Worm (Caenorhabditis elegans) whole organism, L1 larva: ENCODE data around the gene F20A1.8.

Source experiments
- ama-1 ChIP-seq: fragments of 150-350 bp; optimal IDR thresholded peaks from 2 replicates; lab custom pipeline; 2014
- blmp-1 ChIP-seq: fragments of 150-350 bp; optimal IDR thresholded peaks from 2 replicates; lab custom pipeline; 2014; ENCODE audit warnings: missing biosample characterization, missing genetic modification characterization
- ceh-8 ChIP-seq: fragments of 200-800 bp; sonication (Bioruptor generic); optimal IDR thresholded peaks from 2 replicates; lab custom pipeline; 2018; ENCODE audit warnings: mild to moderate bottlenecking, missing genetic modification characterization, moderate library complexity, missing compliant biosample characterization
- ceh-82 ChIP-seq, 3 experiments: fragments of 150-350 bp in 1 of 3; sonication (generic microtip) in 2 of 3; optimal IDR thresholded peaks; 2 replicates each; lab custom pipeline; 2014 to 2017; ENCODE audit warnings: missing biosample characterization in 3 of 3, missing genetic modification characterization in 3 of 3
- dsc-1 ChIP-seq: sonication (generic microtip); optimal IDR thresholded peaks from 2 replicates; lab custom pipeline; 2016; ENCODE audit warnings: mild to moderate bottlenecking, missing genetic modification characterization, missing compliant biosample characterization
- efl-1 ChIP-seq, 4 experiments: fragments of 150-350 bp; optimal IDR thresholded peaks in 3 of 4; peaks in 1 of 4; 1 replicate in 1 of 4; 2 replicates in 3 of 4; lab custom pipeline; 2014; ENCODE audit warnings: missing biosample characterization in 2 of 4, missing genetic modification characterization in 2 of 4, missing genetic modification reagents in 2 of 4
- efl-3 ChIP-seq: fragments of 200-800 bp; sonication (Bioruptor generic); optimal IDR thresholded peaks from 2 replicates; lab custom pipeline; 2018; ENCODE audit warnings: mild to moderate bottlenecking, missing genetic modification characterization, missing compliant biosample characterization
- egl-13 ChIP-seq: sonication (generic microtip); optimal IDR thresholded peaks from 2 replicates; lab custom pipeline; 2016; ENCODE audit warnings: missing genotype, missing genetic modification reagents, missing genetic modification characterization, missing compliant biosample characterization
- elt-2 ChIP-seq: sonication (generic microtip); optimal IDR thresholded peaks from 2 replicates; lab custom pipeline; 2016; ENCODE audit warnings: missing genetic modification characterization, mild to moderate bottlenecking, inconsistent platforms, missing compliant biosample characterization, missing genetic modification reagents
- elt-3 ChIP-seq, 6 experiments: fragments of 150-350 bp in 1 of 6; sonication (generic microtip); optimal IDR thresholded peaks; 2 replicates each; lab custom pipeline; 2017 to 2018; ENCODE audit warnings: missing biosample characterization in 6 of 6, missing genetic modification characterization in 6 of 6, inconsistent platforms in 1 of 6
- fkh-10 ChIP-seq: sonication (generic microtip); optimal IDR thresholded peaks from 2 replicates; lab custom pipeline; 2017; ENCODE audit warnings: missing biosample characterization, missing genetic modification reagents, missing genetic modification characterization
- fkh-4 ChIP-seq: sonication (generic microtip); optimal IDR thresholded peaks from 2 replicates; lab custom pipeline; 2016; ENCODE audit warnings: missing compliant biosample characterization, missing genetic modification characterization, borderline replicate concordance
- fkh-8 ChIP-seq: sonication (generic microtip); optimal IDR thresholded peaks from 2 replicates; lab custom pipeline; 2016; ENCODE audit warnings: mild to moderate bottlenecking, missing genetic modification characterization, missing compliant biosample characterization
- grh-1 ChIP-seq: fragments of 200-800 bp; sonication (Bioruptor generic); IDR thresholded peaks from 2 replicates; pipeline ENCODE4 v1.3.6; 2022; ENCODE audit warnings: missing genetic modification reagents, missing genetic modification characterization, missing compliant biosample characterization
- hlh-4 ChIP-seq: sonication (generic microtip); optimal IDR thresholded peaks from 2 replicates; lab custom pipeline; 2016; ENCODE audit warnings: mild to moderate bottlenecking, missing genetic modification characterization, missing compliant biosample characterization
- hpl-2 ChIP-seq: fragments of 150-350 bp; optimal IDR thresholded peaks from 2 replicates; lab custom pipeline; 2014; ENCODE audit warnings: missing biosample characterization, missing genetic modification reagents, missing genetic modification characterization
- irx-1 ChIP-seq: sonication (generic microtip); optimal IDR thresholded peaks from 2 replicates; lab custom pipeline; 2016; ENCODE audit warnings: missing genetic modification characterization, missing compliant biosample characterization
- jun-1 ChIP-seq: fragments of 150-350 bp; optimal IDR thresholded peaks from 2 replicates; lab custom pipeline; 2014; ENCODE audit warnings: missing biosample characterization, missing genetic modification reagents, missing genetic modification characterization
- lin-14 ChIP-seq: fragments of 200-800 bp; sonication (Bioruptor generic); optimal IDR thresholded peaks from 2 replicates; lab custom pipeline; 2018; ENCODE audit warnings: mild to moderate bottlenecking, missing genetic modification characterization, moderate library complexity, missing compliant biosample characterization
- lin-15B ChIP-seq: fragments of 150-350 bp; sonication (generic microtip); optimal IDR thresholded peaks from 3 replicates; lab custom pipeline; 2014; ENCODE audit warnings: missing biosample characterization, missing genetic modification characterization
- lsy-2 ChIP-seq, 2 experiments: fragments of 150-350 bp; optimal IDR thresholded peaks; 2 replicates each; lab custom pipeline; 2014; ENCODE audit warnings: missing biosample characterization in 2 of 2, missing genetic modification characterization in 2 of 2
- nhr-11 ChIP-seq: fragments of 150-350 bp; optimal IDR thresholded peaks from 2 replicates; lab custom pipeline; 2014; ENCODE audit warnings: missing biosample characterization, missing genetic modification characterization
- nhr-19 ChIP-seq: fragments of 200-800 bp; sonication (Bioruptor generic); conservative IDR thresholded peaks from 2 replicates; pipeline ENCODE4 v1.3.6; 2022; ENCODE audit warnings: missing genetic modification characterization, missing compliant biosample characterization
- nhr-47 ChIP-seq: sonication (generic microtip); optimal IDR thresholded peaks from 2 replicates; lab custom pipeline; 2016; ENCODE audit warnings: mild to moderate bottlenecking, missing genetic modification characterization, moderate library complexity, missing compliant biosample characterization
- nhr-71 ChIP-seq: sonication (generic microtip); optimal IDR thresholded peaks from 2 replicates; lab custom pipeline; 2016; ENCODE audit warnings: mild to moderate bottlenecking, missing genetic modification characterization, moderate library complexity, missing compliant biosample characterization
- nhr-84 ChIP-seq: sonication (generic microtip); optimal IDR thresholded peaks from 2 replicates; lab custom pipeline; 2017; ENCODE audit warnings: missing biosample characterization, missing genetic modification characterization
- pax-3 ChIP-seq: fragments of 200-800 bp; sonication (Bioruptor generic); optimal IDR thresholded peaks from 2 replicates; lab custom pipeline; 2018; ENCODE audit warnings: mild to moderate bottlenecking, missing genetic modification characterization, moderate library complexity, missing compliant biosample characterization
- sup-37 ChIP-seq: fragments of 200-800 bp; sonication (Bioruptor generic); optimal IDR thresholded peaks from 2 replicates; lab custom pipeline; 2018; ENCODE audit warnings: mild to moderate bottlenecking, missing genetic modification characterization, missing compliant biosample characterization
- unc-86 ChIP-seq: sonication (generic microtip); optimal IDR thresholded peaks from 2 replicates; lab custom pipeline; 2016; ENCODE audit warnings: missing genetic modification characterization, missing compliant biosample characterization
- vab-15 ChIP-seq: sonication (generic microtip); optimal IDR thresholded peaks from 2 replicates; lab custom pipeline; 2017; ENCODE audit warnings: missing genotype, mild to moderate bottlenecking, missing genetic modification characterization, missing compliant biosample characterization
- ztf-4 ChIP-seq: fragments of 150-350 bp; optimal IDR thresholded peaks from 2 replicates; lab custom pipeline; 2014; ENCODE audit warnings: missing biosample characterization, missing genetic modification characterization

The F20A1.8 gene

DNA sequence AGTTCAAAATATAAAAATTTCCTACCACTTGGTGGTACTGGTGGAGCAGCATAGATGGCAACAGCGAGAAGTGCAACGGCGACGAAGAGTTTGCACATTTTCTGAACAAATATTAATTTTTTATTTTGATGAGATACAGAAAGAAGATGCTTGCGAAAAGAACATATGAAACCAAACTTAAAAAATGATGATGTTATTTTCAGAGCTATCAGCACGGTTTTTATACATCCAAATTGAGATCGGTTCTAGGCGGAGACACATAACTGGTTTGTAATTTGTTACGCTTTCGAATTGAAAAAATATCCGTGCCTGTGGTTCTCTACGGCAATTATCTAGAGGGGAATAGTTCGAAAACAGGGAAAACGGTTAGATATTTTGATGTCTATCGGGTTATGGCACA lies 5.7 kb upstream of the F20A1.8 start, which contains the start of gene txt-17:
Gene txt-17, minus strand, starts transcription at position 101 of the 400 bp plus-strand sequence.
- TF ChIP-seq irx-1 (tag; lab: Kevin White, UChicago) (no peak), ceh-82 (tag; optimal IDR thresholded peaks at IDR 0.05; lab: Kevin White, UChicago) (no peak), grh-1 (GFP tag; lab: Robert Waterston, UW) (peak; percentile 49)
- TF ChIP-seq, all 84 proteins: peak for 1

DNA sequence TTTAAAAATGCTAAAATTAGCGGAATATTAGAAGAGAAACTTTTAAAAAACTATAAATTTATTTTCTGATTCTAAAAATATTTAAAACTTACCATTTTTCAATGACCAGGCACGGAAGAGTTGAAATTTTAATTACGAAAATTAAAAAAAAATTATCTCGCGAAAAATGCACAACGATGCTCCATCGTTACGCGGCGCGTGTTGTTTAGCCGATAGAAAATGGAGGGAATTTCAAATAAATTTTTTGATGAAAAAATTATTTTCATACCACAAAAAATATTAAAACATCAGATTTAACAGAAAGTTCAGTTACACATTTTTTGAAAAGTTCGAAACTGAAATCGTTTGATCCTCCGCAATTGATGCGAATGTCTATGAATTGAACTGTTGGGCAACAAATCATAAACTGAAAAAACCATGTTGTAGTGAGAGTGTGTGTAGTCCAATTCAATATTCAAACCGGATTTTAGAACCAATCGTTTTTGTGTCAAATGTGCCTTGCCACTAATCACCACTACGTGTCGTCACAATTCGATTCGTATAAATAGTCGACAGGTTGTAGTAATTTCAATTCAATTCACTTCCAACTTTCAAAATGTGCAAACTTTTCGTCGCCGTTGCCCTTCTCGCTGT lies 3.8 kb upstream of the F20A1.8 start, which contains the start of the genes tofu-2 and spig-1:
Gene tofu-2, minus strand, starts transcription at position 116 of the 633 bp plus-strand sequence.
Gene spig-1, plus strand, starts transcription at position 583 of the 633 bp plus-strand sequence.
- TF ChIP-seq efl-1 (optimal IDR thresholded peaks at IDR 0.05; lab: Kevin White, UChicago): peak in 1 of 2 experiments; percentile 59
- peak; percentile 6 to 44 for TF ChIP-seq efl-1 (GFP tag; optimal IDR thresholded peaks at IDR 0.05 in 1 of 2; lab: Kevin White, UChicago)
- TF ChIP-seq ama-1 (lab: Kevin White, UChicago): no peak

DNA sequence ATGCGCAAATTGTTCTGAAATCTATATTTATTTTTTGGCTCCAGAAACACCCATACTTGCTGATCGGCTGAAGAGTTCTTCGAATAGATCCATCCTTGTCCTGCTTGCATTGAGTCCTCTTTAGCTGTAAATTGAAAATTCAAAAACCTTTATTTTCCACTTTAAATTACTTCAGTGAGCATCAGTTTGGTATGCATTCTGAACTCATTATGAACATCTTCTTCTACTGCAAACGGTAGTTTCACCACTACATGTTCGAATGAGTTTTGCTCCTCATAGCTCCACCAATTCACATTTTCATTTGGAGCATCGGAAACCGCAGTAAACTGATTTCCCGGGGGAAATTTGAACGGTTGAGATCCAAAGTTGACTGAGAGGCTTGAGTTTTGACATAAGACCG lies 2.7 kb upstream of the F20A1.8 start:
- TF ChIP-seq nhr-19 (GFP tag; lab: Robert Waterston, UW) (no peak), blmp-1 (tag; lab: Kevin White, UChicago) (no peak), nhr-84 (tag; lab: Kevin White, UChicago) (no peak), efl-1 (optimal IDR thresholded peaks at IDR 0.05; lab: Kevin White, UChicago) (no peak), efl-1 (GFP tag; optimal IDR thresholded peaks at IDR 0.05 in 1 of 2; lab: Kevin White, UChicago) (no peak), pax-3 (tag; lab: Kevin White, UChicago) (no peak), lin-15B (no peak), efl-3 (no peak)

DNA sequence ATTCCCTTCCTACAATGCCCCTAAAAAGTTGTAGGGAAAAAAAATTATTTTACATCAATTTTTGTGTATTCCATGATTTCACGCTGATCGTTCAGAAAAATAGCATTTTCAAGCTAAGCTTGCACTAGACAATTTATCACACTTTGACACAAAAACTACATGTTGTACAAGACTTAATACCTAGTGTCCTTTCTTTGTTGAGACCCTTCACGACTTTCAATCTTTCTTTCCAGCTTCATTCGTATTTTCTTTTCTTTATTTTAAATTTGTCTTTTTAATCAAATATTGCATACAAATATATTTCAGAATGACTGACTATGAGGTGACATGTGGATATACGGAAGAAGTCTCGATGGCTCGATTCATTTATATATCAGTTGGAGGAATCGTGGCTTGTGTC lies 1.4 kb downstream of the F20A1.8 start, which contains the start of gene F20A1.2:
Gene F20A1.2, plus strand, starts transcription at position 301 of the 400 bp plus-strand sequence.
- no peak for TF ChIP-seq lin-15B
- no peak for TF ChIP-seq sup-37 (GFP tag; lab: Kevin White, UChicago)
- TF ChIP-seq, all 84 proteins: peak for 0

DNA sequence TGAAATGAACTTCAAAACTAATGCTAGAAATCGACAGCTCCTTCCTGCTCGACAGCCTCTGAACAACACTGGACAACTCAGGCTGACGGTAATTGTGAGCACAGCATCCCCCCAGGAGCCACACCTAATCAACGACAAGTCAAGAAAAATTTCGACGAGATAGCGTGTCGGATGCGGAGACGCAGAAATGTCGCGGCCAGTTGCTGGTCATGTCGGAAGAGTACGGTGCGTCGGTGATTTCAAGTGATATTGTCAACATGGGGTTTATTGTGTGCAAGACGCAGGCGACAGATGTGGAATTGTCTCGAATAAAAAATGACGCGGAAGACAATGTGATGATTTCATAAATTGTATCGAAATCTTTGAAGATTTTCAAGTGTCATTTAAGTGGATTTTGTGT lies 10.9 kb downstream of the F20A1.8 start, which contains the start of gene twk-11:
Gene twk-11, minus strand, starts transcription at position 101 of the 400 bp plus-strand sequence.
- TF ChIP-seq unc-86: no peak
- no peak for TF ChIP-seq elt-3 (tag; optimal IDR thresholded peaks at IDR 0.05; lab: Kevin White, UChicago)
- no peak for TF ChIP-seq ztf-4 (tag; lab: Kevin White, UChicago)
- TF ChIP-seq fkh-10 (GFP tag; lab: Kevin White, UChicago): no peak
- no peak for TF ChIP-seq nhr-71 (tag; lab: Kevin White, UChicago)
- no peak for TF ChIP-seq nhr-47 (tag; lab: Kevin White, UChicago)
- no peak for TF ChIP-seq hlh-4 (tag; lab: Kevin White, UChicago)
- TF ChIP-seq ceh-8 (GFP tag; lab: Kevin White, UChicago): no peak
- no peak for TF ChIP-seq ceh-82 (tag; optimal IDR thresholded peaks at IDR 0.05; lab: Kevin White, UChicago)
- no peak for TF ChIP-seq lin-14
- TF ChIP-seq lsy-2 (tag; optimal IDR thresholded peaks at IDR 0.05; lab: Kevin White, UChicago): no peak
- TF ChIP-seq jun-1 (tag; lab: Kevin White, UChicago): no peak
- TF ChIP-seq vab-15: no peak

DNA sequence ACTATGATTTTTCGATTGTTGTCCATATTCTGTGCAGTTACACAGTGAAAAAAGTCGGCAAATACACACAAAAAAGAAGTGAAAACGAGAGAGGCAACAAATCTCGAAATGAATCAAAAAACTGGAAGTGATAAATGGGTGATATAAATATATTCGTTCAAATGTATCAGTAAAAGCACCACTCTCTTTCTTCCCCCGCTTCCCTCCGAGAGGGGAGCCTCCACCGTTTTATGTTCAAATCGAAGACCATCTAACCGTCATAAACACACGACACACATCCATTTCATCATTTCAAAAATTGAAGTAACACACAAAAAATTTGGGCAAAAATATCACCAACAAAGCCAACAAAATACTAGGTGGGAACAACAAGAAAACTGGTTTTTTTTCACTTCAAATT lies 20.4 kb downstream of the F20A1.8 start, which contains the start of gene F20A1.6:
Gene F20A1.6, minus strand, starts transcription at position 101 of the 400 bp plus-strand sequence.
- TF ChIP-seq irx-1 (tag; lab: Kevin White, UChicago) (no peak), elt-2 (no peak), fkh-10 (GFP tag; lab: Kevin White, UChicago) (no peak), egl-13 (tag; lab: Kevin White, UChicago) (no peak)

DNA sequence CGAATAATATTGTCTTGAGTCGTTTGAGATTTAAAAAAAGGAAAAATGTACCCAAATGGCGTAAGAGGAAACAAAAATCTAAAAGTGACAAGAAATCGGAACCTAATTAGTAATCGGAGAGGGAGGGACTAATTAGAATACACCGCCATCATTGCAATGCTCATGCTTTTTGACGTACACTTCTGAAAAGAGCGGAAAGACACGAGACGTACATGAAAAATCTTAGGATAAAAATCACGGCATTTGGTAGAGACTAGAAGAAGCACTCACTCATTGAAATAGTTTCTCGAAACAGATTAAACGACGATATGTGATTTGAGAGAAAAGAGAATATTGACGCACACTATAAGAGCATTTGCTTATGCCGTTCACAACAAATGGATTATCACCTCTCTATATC lies 24.4 kb downstream of the F20A1.8 start:
- TF ChIP-seq egl-13 (tag; lab: Kevin White, UChicago): peak; percentile 41
- TF ChIP-seq hpl-2 (GFP tag; lab: Kevin White, UChicago): no peak
- peak; percentile 49 for TF ChIP-seq fkh-4 (tag; lab: Kevin White, UChicago)
- peak; percentile 29 for TF ChIP-seq nhr-11 (tag; lab: Kevin White, UChicago)
- peak; percentile 19 for TF ChIP-seq fkh-8
- TF ChIP-seq pax-3 (tag; lab: Kevin White, UChicago): peak; percentile 54
- peak; percentile 15 for TF ChIP-seq ceh-8 (GFP tag; lab: Kevin White, UChicago)
- no peak for TF ChIP-seq nhr-84 (tag; lab: Kevin White, UChicago)
- peak; percentile 96 for TF ChIP-seq dsc-1
